Fruit fly (Drosophila melanogaster) whole organism, embryonic: Measurements from ENCODE around the gene CG10948.
A peak's percentile ranks its signal among the peaks of the same experiment; 100 is the strongest.

ENCODE experiments used
- B-H2 ChIP-seq: fragments of 200-800 bp; sonication (Bioruptor generic); optimal IDR thresholded peaks from 2 replicates; lab custom pipeline; 2018; ENCODE audit warnings: missing biosample characterization, mild to moderate bottlenecking, missing genetic modification characterization
- C15 ChIP-seq: fragments of 200-800 bp; sonication (Bioruptor generic); IDR thresholded peaks from 3 replicates; pipeline ENCODE4 v1.3.6; 2022; ENCODE audit warnings: missing biosample characterization, missing genetic modification characterization
- CG10274 ChIP-seq: fragments of 200-800 bp; sonication (Bioruptor generic); optimal IDR thresholded peaks from 3 replicates; lab custom pipeline; 2017; ENCODE audit warnings: missing biosample characterization, mild to moderate bottlenecking, missing genetic modification characterization
- CG12071 ChIP-seq: fragments of 200-800 bp; sonication (Bioruptor generic); optimal IDR thresholded peaks from 3 replicates; lab custom pipeline; 2018; ENCODE audit warnings: missing biosample characterization, mild to moderate bottlenecking, missing genetic modification characterization
- CG12299 ChIP-seq: fragments of 200-800 bp; sonication (Bioruptor generic); optimal IDR thresholded peaks from 2 replicates; lab custom pipeline; 2018; ENCODE audit warnings: missing biosample characterization, mild to moderate bottlenecking, missing genetic modification characterization
- CG1233 ChIP-seq: fragments of 200-800 bp; sonication (Bioruptor generic); optimal IDR thresholded peaks from 4 replicates; lab custom pipeline; 2018; ENCODE audit warnings: missing biosample characterization, mild to moderate bottlenecking, missing genetic modification characterization
- CG12391 ChIP-seq: fragments of 200-800 bp; sonication (Bioruptor generic); optimal IDR thresholded peaks from 3 replicates; lab custom pipeline; 2018; ENCODE audit warnings: missing biosample characterization, mild to moderate bottlenecking, missing genetic modification characterization, moderate library complexity
- CG12744 ChIP-seq: fragments of 200-800 bp; sonication (Bioruptor generic); optimal IDR thresholded peaks from 2 replicates; lab custom pipeline; 2016; ENCODE audit warnings: missing biosample characterization, missing genetic modification characterization
- CG1529 ChIP-seq: fragments of 200-800 bp; sonication (Bioruptor generic); optimal IDR thresholded peaks from 3 replicates; lab custom pipeline; 2018; ENCODE audit warnings: missing biosample characterization, missing genetic modification characterization
- CG17385 ChIP-seq: fragments of 200-800 bp; sonication (Bioruptor generic); optimal IDR thresholded peaks from 3 replicates; lab custom pipeline; 2018; ENCODE audit warnings: missing biosample characterization, mild to moderate bottlenecking, missing genetic modification characterization
- CG18764 ChIP-seq: fragments of 200-800 bp; sonication (Bioruptor generic); optimal IDR thresholded peaks from 3 replicates; lab custom pipeline; 2016; ENCODE audit warnings: missing biosample characterization, missing genetic modification characterization
- CG2199 ChIP-seq: fragments of 200-800 bp; sonication (Bioruptor generic); IDR thresholded peaks from 3 replicates; pipeline ENCODE4 v1.3.6; 2022; ENCODE audit warnings: missing biosample characterization, missing genetic modification characterization
- CG32767 ChIP-seq: fragments of 200-800 bp; sonication (Bioruptor generic); IDR thresholded peaks from 2 replicates; pipeline ENCODE4 v1.3.6; 2022; ENCODE audit warnings: missing biosample characterization, missing genetic modification characterization
- CG5245 ChIP-seq: fragments of 200-800 bp; sonication (Bioruptor generic); optimal IDR thresholded peaks from 3 replicates; lab custom pipeline; 2016; ENCODE audit warnings: missing biosample characterization, missing genetic modification characterization
- CG6765 ChIP-seq: fragments of 200-800 bp; sonication (Bioruptor generic); optimal IDR thresholded peaks from 3 replicates; lab custom pipeline; 2017; ENCODE audit warnings: missing biosample characterization, mild to moderate bottlenecking, missing genetic modification characterization
- CG9609 ChIP-seq: fragments of 200-800 bp; sonication (Bioruptor generic); optimal IDR thresholded peaks from 3 replicates; lab custom pipeline; 2016; ENCODE audit warnings: missing biosample characterization, missing genetic modification characterization
- Deaf1 ChIP-seq: fragments of 200-800 bp; optimal IDR thresholded peaks from 3 replicates; lab custom pipeline; 2019; ENCODE audit warnings: missing biosample characterization, mild to moderate bottlenecking, missing genetic modification characterization, moderate library complexity
- Dref ChIP-seq: fragments of 200-800 bp; sonication (Bioruptor generic); IDR thresholded peaks from 2 replicates; pipeline ENCODE4 v1.3.6; 2022; ENCODE audit warnings: missing biosample characterization, missing genetic modification characterization
- Fer2 ChIP-seq: fragments of 200-800 bp; sonication (Bioruptor generic); optimal IDR thresholded peaks from 2 replicates; lab custom pipeline; 2018; ENCODE audit warnings: missing biosample characterization, mild to moderate bottlenecking, missing genetic modification characterization, moderate library complexity
- HmgD ChIP-seq: fragments of 200-800 bp; sonication (Bioruptor generic); optimal IDR thresholded peaks from 3 replicates; lab custom pipeline; 2016; ENCODE audit warnings: missing biosample characterization, missing genetic modification characterization
- Lpt ChIP-seq: fragments of >200 bp; optimal IDR thresholded peaks from 2 replicates; lab custom pipeline; 2018; ENCODE audit warnings: missing biosample characterization, missing genetic modification characterization
- Meics ChIP-seq: fragments of 200-800 bp; sonication (Bioruptor generic); optimal IDR thresholded peaks from 2 replicates; lab custom pipeline; 2017; ENCODE audit warnings: missing biosample characterization, mild to moderate bottlenecking, missing genetic modification characterization
- Mrtf ChIP-seq: fragments of 200-800 bp; sonication (Bioruptor generic); IDR thresholded peaks from 3 replicates; pipeline ENCODE4 v1.3.6; 2022; ENCODE audit warnings: missing biosample characterization, missing genetic modification characterization
- NFAT ChIP-seq: fragments of 200-800 bp; sonication (Bioruptor generic); IDR thresholded peaks from 2 replicates; pipeline ENCODE4 v1.3.6; 2022; ENCODE audit warnings: missing biosample characterization, missing genetic modification characterization
- Optix ChIP-seq: fragments of 200-800 bp; sonication (Bioruptor generic); IDR thresholded peaks from 3 replicates; pipeline ENCODE4 v1.3.6; 2022; ENCODE audit warnings: missing biosample characterization, missing genetic modification characterization
- aop ChIP-seq: fragments of 200-800 bp; sonication (Bioruptor generic); IDR thresholded peaks from 2 replicates; pipeline ENCODE4 v1.3.6; 2022; ENCODE audit warnings: missing biosample characterization, missing genetic modification characterization
- bab2 ChIP-seq: fragments of 200-800 bp; sonication (Bioruptor generic); optimal IDR thresholded peaks from 2 replicates; lab custom pipeline; 2016; ENCODE audit warnings: missing biosample characterization, missing genetic modification characterization
- corto ChIP-seq: fragments of 200-800 bp; sonication (Bioruptor generic); optimal IDR thresholded peaks from 2 replicates; lab custom pipeline; 2016; ENCODE audit warnings: missing biosample characterization, mild to moderate bottlenecking, missing genetic modification characterization, moderate library complexity
- crc ChIP-seq: fragments of 200-800 bp; sonication (Bioruptor generic); optimal IDR thresholded peaks from 2 replicates; lab custom pipeline; 2016; ENCODE audit warnings: missing biosample characterization, missing genetic modification characterization
- crp ChIP-seq, 2 experiments: fragments of 200-800 bp; sonication (Bioruptor generic); optimal IDR thresholded peaks; 2 replicates in 1 of 2; 3 replicates in 1 of 2; lab custom pipeline; 2017; ENCODE audit warnings: missing biosample characterization in 2 of 2, missing genetic modification characterization in 2 of 2, mild to moderate bottlenecking in 1 of 2, moderate library complexity in 1 of 2
- dan ChIP-seq: fragments of 200-800 bp; sonication (Bioruptor generic); IDR thresholded peaks from 2 replicates; pipeline ENCODE4 v1.3.6; 2022; ENCODE audit warnings: missing biosample characterization, missing genetic modification characterization
- dimm ChIP-seq: fragments of 200-800 bp; sonication (Bioruptor generic); IDR thresholded peaks from 2 replicates; pipeline ENCODE4 v1.3.6; 2022; ENCODE audit warnings: missing biosample characterization, missing genetic modification characterization
- exex ChIP-seq: fragments of 200-800 bp; sonication (Bioruptor generic); optimal IDR thresholded peaks from 4 replicates; lab custom pipeline; 2018; ENCODE audit warnings: missing biosample characterization, mild to moderate bottlenecking, missing genetic modification characterization, moderate library complexity
- fd102C ChIP-seq: fragments of 200-800 bp; sonication (Bioruptor generic); optimal IDR thresholded peaks from 2 replicates; lab custom pipeline; 2018; ENCODE audit warnings: missing biosample characterization, mild to moderate bottlenecking, missing genetic modification characterization, moderate library complexity
- fd3F ChIP-seq: fragments of 200-800 bp; sonication (Bioruptor generic); optimal IDR thresholded peaks from 2 replicates; lab custom pipeline; 2018; ENCODE audit warnings: missing biosample characterization, mild to moderate bottlenecking, missing genetic modification characterization, moderate library complexity
- gsb ChIP-seq: fragments of 200-800 bp; sonication (Bioruptor generic); IDR thresholded peaks from 2 replicates; pipeline ENCODE4 v1.3.6; 2022; ENCODE audit warnings: missing biosample characterization, missing genetic modification characterization
- klu ChIP-seq: fragments of 200-800 bp; sonication (Bioruptor generic); IDR thresholded peaks from 2 replicates; pipeline ENCODE4 v1.3.6; 2022; ENCODE audit warnings: missing biosample characterization, missing genetic modification characterization
- knrl ChIP-seq: fragments of 200-800 bp; sonication (Bioruptor generic); IDR thresholded peaks from 3 replicates; pipeline ENCODE4 v1.3.6; 2022; ENCODE audit warnings: missing biosample characterization, missing genetic modification characterization; ENCODE audit not compliant: partially characterized antibody
- maf-S ChIP-seq: fragments of 200-800 bp; sonication (Bioruptor generic); optimal IDR thresholded peaks from 2 replicates; lab custom pipeline; 2016; ENCODE audit warnings: missing biosample characterization, missing genetic modification characterization
- nau ChIP-seq: fragments of 200-800 bp; sonication (Bioruptor generic); optimal IDR thresholded peaks from 3 replicates; lab custom pipeline; 2017; ENCODE audit warnings: missing biosample characterization, mild to moderate bottlenecking, missing genetic modification characterization, missing genetic modification reagents
- p53 ChIP-seq: fragments of 200-800 bp; sonication (Bioruptor generic); optimal IDR thresholded peaks from 2 replicates; lab custom pipeline; 2016; ENCODE audit warnings: missing biosample characterization, missing genetic modification characterization
- pan ChIP-seq, 4 experiments: fragments of >200 bp in 3 of 4; fragments of 200-800 bp in 1 of 4; sonication (Bioruptor generic) in 1 of 4; optimal IDR thresholded peaks in 3 of 4; IDR thresholded peaks in 1 of 4; 2 replicates each; pipeline versions ENCODE4 v1.3.6 to Lab custom; 2017 to 2022; ENCODE audit warnings: missing biosample characterization in 2 of 4, missing genetic modification characterization in 2 of 4, mixed read lengths in 1 of 4
- pzg ChIP-seq: fragments of 200-800 bp; sonication (Bioruptor generic); optimal IDR thresholded peaks from 3 replicates; lab custom pipeline; 2018; ENCODE audit warnings: missing biosample characterization, mild to moderate bottlenecking, missing genetic modification characterization, moderate library complexity
- seq ChIP-seq: fragments of 200-800 bp; sonication (Bioruptor generic); IDR thresholded peaks from 2 replicates; pipeline ENCODE4 v1.3.6; 2022; ENCODE audit warnings: missing biosample characterization, missing genetic modification characterization
- slp2 ChIP-seq: fragments of 200-800 bp; sonication (Bioruptor generic); optimal IDR thresholded peaks from 2 replicates; lab custom pipeline; 2016; ENCODE audit warnings: missing biosample characterization, missing genetic modification characterization
- ssp ChIP-seq: fragments of 200-800 bp; sonication (Bioruptor generic); IDR thresholded peaks from 2 replicates; pipeline ENCODE4 v1.3.6; 2022; ENCODE audit warnings: missing biosample characterization, missing genetic modification characterization
- usp ChIP-seq: fragments of >200 bp; optimal IDR thresholded peaks from 2 replicates; lab custom pipeline; 2017; ENCODE audit warnings: missing biosample characterization, missing genetic modification characterization
- vnd ChIP-seq: fragments of 200-800 bp; sonication (Bioruptor generic); IDR thresholded peaks from 3 replicates; pipeline ENCODE4 v1.3.6; 2022; ENCODE audit warnings: missing biosample characterization, missing genetic modification characterization; ENCODE audit not compliant: partially characterized antibody
- zen2 ChIP-seq: fragments of 200-800 bp; sonication (Bioruptor generic); IDR thresholded peaks from 3 replicates; pipeline ENCODE4 v1.3.6; 2022; ENCODE audit warnings: missing biosample characterization, missing genetic modification characterization; ENCODE audit not compliant: partially characterized antibody

Gene CG10948

DNA sequence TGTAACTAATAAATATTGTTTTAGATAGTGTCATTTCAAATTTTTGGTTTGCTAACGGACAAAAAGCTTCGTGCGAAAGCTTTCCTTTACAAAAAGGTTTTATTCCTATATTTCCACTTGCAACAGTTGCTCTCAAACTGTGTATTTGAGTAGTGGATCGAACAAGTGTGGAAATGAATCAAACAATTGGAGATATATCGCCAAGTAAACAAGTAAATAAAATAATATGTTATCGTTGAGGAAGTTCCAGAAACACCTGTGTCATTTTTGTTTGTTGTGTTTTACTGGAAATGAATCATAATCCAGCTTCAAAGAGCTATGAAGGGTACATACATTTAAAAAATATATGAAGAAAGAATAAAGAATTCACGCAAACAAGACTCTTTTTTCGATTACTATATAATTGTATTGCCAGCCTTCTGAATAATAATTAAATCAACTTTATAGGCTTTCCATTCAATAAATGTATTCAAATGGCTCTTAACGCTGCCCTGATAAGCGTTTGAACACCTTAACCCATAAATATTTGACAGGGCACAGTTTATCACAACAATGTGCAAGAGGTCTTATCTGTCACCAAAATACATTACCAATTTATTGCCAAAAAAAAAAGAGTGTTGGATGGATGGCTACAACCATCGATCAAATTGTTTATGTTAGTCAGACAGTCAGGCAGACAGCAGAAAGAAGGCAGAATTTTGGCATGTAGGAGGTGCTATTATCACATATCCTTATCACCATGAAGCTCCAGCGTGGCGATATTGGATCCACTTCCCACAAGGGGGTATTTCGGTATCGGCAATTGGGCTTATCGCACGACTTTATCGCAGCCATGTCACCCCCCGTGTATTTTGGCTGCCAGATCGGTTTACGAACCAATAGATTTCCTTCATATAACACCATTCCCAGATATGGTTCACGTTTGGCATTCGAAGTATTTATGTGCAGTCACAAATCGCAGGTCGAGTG lies 14.1 kb downstream of the CG10948 start (continued):
- TF ChIP-seq Mrtf (GFP tag; lab: Robert Waterston, UW) (no peak), pan (optimal IDR thresholded peaks at IDR 0.05; lab: Kevin White, UChicago) (no peak), pan (GFP tag; optimal IDR thresholded peaks at IDR 0.05 in 1 of 2, IDR thresholded peaks at IDR 0.05 in 1 of 2) (no peak), CG12299 (tag; lab: Kevin White, UChicago) (no peak), Meics (GFP tag; lab: Kevin White, UChicago) (peak; percentile 12), CG5245 (no peak), C15 (no peak), HmgD (no peak), zen2 (GFP tag; lab: Robert Waterston, UW) (no peak), Lpt (no peak), dan (GFP tag; lab: Robert Waterston, UW) (no peak), Fer2 (no peak), CG1233 (GFP tag; lab: Kevin White, UChicago) (no peak), gsb (GFP tag; lab: Robert Waterston, UW) (no peak), dimm (GFP tag; lab: Robert Waterston, UW) (no peak), usp (GFP tag; lab: Kevin White, UChicago) (no peak), klu (no peak), maf-S (GFP tag; lab: Kevin White, UChicago) (no peak), aop (no peak), crp (GFP tag; optimal IDR thresholded peaks at IDR 0.05; lab: Kevin White, UChicago) (no peak), Deaf1 (tag; lab: Kevin White, UChicago) (no peak), corto (GFP tag; lab: Kevin White, UChicago) (no peak), B-H2 (GFP tag; lab: Kevin White, UChicago) (no peak), CG10274 (no peak), Optix (GFP tag; lab: Robert Waterston, UW) (no peak), fd102C (GFP tag; lab: Kevin White, UChicago) (no peak), slp2 (GFP tag; lab: Kevin White, UChicago) (no peak), CG17385 (GFP tag; lab: Kevin White, UChicago) (no peak), Dref (GFP tag; lab: Robert Waterston, UW) (no peak), seq (GFP tag; lab: Robert Waterston, UW) (no peak), CG1529 (GFP tag; lab: Kevin White, UChicago) (no peak), CG12391 (tag; lab: Kevin White, UChicago) (no peak), CG32767 (no peak), bab2 (GFP tag; lab: Kevin White, UChicago) (no peak), ssp (GFP tag; lab: Robert Waterston, UW) (no peak), crc (GFP tag; lab: Kevin White, UChicago) (no peak), exex (tag; lab: Kevin White, UChicago) (peak; percentile 64), NFAT (GFP tag; lab: Robert Waterston, UW) (no peak), knrl (GFP tag; lab: Robert Waterston, UW) (no peak; the same call in 2 of the 3 replicates), CG18764 (no peak), p53 (GFP tag; lab: Kevin White, UChicago) (no peak), CG12744 (no peak), CG12071 (peak; percentile 34), nau (GFP tag; lab: Kevin White, UChicago) (no peak), vnd (GFP tag; lab: Robert Waterston, UW) (no peak), pzg (GFP tag; lab: Kevin White, UChicago) (no peak), CG9609 (GFP tag; lab: Kevin White, UChicago) (no peak), CG2199 (GFP tag; lab: Robert Waterston, UW) (peak; percentile 53; the same call in 1 of the 3 replicates), fd3F (GFP tag; lab: Kevin White, UChicago) (no peak), CG6765 (no peak)
